Worm (Caenorhabditis elegans): ENCODE measurements around the gene vig-1.
A peak's percentile ranks its signal among the peaks of the same experiment; 100 is the strongest.

Gene vig-1

DNA sequence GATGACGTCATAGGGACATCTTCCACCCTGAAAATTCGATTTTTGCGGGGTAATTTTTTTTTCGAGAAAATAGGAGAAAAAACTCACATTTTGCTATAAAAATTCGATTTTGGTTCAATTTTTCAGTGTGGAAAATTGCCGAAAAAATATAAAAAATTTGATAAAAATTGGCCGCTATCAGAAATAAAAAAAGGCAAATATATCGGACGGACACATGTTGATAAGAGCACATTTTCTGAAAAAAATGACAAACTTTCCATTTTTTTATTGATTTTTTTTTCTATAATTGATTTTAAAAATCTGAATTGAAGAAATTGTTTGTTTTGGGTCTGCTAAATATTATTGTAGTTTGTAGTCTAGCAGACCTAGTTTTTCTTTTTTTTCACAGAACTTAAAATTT, 34.6 kb downstream of the vig-1 start, which contains the start of gene C13A10.1:
TSS of gene C13A10.1 (minus strand) at position 170 of the 400 bp plus-strand sequence.
- TF ChIP-seq dmd-6 (GFP tag; IDR thresholded peaks at IDR 0.05) (peak; percentile 19; the same call in 1 of the 2 replicates), ceh-20 (GFP tag; IDR thresholded peaks at IDR 0.05) (no peak), tra-1 (GFP tag; IDR thresholded peaks at IDR 0.05) (no peak), ceh-62 (tag; optimal IDR thresholded peaks at IDR 0.05) (no peak), hlh-11 (tag; optimal IDR thresholded peaks at IDR 0.05) (no peak), ces-1 (GFP tag; optimal IDR thresholded peaks at IDR 0.05) (no peak), saeg-2 (GFP tag; IDR thresholded peaks at IDR 0.05) (no peak), lin-13 (GFP tag; optimal IDR thresholded peaks at IDR 0.05) (no peak), ZK337.2 (GFP tag; IDR thresholded peaks at IDR 0.05) (no peak), hif-1 (tag; optimal IDR thresholded peaks at IDR 0.05) (no peak), ztf-7 (tag; optimal IDR thresholded peaks at IDR 0.05) (no peak), pqm-1 (tag; optimal IDR thresholded peaks at IDR 0.05) (peak; percentile 67), dpl-1 (GFP tag; optimal IDR thresholded peaks at IDR 0.05) (no peak), nhr-28 (tag; optimal IDR thresholded peaks at IDR 0.05) (peak; percentile 40), aha-1 (tag) (no peak)

DNA sequence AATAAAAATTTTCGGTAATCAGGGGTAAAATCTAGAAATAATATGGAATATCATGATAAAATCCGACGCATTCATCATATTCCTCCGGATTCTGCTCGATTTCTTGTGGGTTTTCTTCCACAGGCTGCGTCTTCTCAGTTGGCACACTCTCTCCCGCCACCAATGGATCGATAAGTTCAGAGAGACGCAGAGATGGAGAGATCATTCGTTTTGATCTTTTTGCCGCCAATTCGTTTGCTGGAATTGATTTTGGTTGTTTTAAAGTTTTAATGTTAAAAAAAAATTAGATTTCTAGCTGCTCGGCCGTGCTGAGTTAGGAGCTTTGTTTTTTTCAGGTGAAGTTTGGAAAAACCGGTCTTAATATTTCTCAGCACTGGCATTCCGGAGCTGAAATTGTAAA, 36.4 kb downstream of the vig-1 start:
- TF ChIP-seq hif-1 (tag; optimal IDR thresholded peaks at IDR 0.05) (no peak), set-16 (GFP tag; IDR thresholded peaks at IDR 0.05) (no peak), mep-1 (tag; optimal IDR thresholded peaks at IDR 0.05) (no peak), aly-2 (tag; optimal IDR thresholded peaks at IDR 0.05) (no peak), T20F7.1 (GFP tag; optimal IDR thresholded peaks at IDR 0.05) (no peak), mes-2 (tag; optimal IDR thresholded peaks at IDR 0.05; ENCODE audit: poor library complexity, severe bottlenecking) (no peak), lir-3 (tag; optimal IDR thresholded peaks at IDR 0.05) (no peak), nhr-10 (tag; optimal IDR thresholded peaks at IDR 0.05) (no peak), dmd-9 (GFP tag; IDR thresholded peaks at IDR 0.05) (no peak), saeg-2 (GFP tag; IDR thresholded peaks at IDR 0.05) (no peak), hmg-1.1 (GFP tag; IDR thresholded peaks at IDR 0.05) (no peak), Y48G9A.11 (GFP tag; IDR thresholded peaks at IDR 0.05) (no peak)

DNA sequence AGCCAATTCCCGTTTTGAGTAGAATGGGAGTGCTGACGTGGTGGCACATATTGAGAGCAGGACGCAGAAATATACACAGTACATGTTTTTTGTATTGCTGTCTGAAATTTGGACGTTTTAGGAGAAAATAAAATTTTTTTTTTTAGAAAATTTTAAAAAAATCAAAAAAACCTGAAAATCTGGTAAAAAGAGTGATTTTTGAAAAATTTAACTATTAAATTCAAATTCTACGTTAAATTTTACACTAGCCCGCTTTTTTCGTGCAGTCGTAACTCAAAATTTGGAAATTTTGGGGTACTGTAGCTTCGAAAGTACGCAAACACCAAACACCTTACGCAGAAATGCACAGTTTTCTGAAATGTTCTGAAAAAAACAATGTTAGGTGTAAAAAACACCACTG, 37.1 kb downstream of the vig-1 start, which contains the start of gene C13A10.2:
TSS of gene C13A10.2 (minus strand) at position 101 of the 400 bp plus-strand sequence.
- TF ChIP-seq lin-13 (GFP tag; optimal IDR thresholded peaks at IDR 0.05) (peak; percentile 70), aha-1 (tag) (peak; percentile 12), nhr-76 (tag; optimal IDR thresholded peaks at IDR 0.05) (no peak)

DNA sequence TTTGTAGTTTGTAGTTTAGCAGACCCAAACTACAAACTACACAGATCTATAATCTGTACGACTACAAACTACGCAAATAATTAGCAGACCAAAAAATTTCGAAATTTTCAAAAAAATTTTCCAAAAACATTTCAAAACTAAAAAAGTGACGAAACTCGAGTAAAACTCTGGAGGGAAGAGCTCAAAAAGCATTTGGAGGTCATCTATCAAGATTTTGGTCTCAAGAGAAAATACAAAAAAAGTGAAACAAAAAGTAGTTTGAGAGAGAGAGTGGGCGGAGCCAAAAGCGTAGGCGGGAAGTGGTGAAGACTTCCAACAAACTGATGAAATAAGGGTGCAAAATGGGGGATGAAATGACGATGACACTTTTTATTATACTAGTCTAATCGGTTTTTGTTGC, 39.4 kb downstream of the vig-1 start:
- TF ChIP-seq fos-1 (tag; optimal IDR thresholded peaks at IDR 0.05) (no peak), mdt-29 (GFP tag; IDR thresholded peaks at IDR 0.05) (no peak), fkh-10 (GFP tag; optimal IDR thresholded peaks at IDR 0.05) (no peak), daf-19 (GFP tag; conservative IDR thresholded peaks at IDR 0.05) (no peak), ZK337.2 (GFP tag; IDR thresholded peaks at IDR 0.05) (no peak), attf-4 (tag; optimal IDR thresholded peaks at IDR 0.05) (no peak), duxl-1 (tag; optimal IDR thresholded peaks at IDR 0.05; ENCODE audit: poor library complexity) (no peak), unc-62 (GFP tag; optimal IDR thresholded peaks at IDR 0.05 in 1 of 2) (peak in 1 of 2 experiments; percentile 85), unc-62 (tag; optimal IDR thresholded peaks at IDR 0.05) (no peak), egl-27 (tag; optimal IDR thresholded peaks at IDR 0.05) (no peak), aha-1 (tag) (peak; percentile 18), hmg-1.1 (GFP tag; IDR thresholded peaks at IDR 0.05) (0 out of 2 replicates have a peak, but pooled peaks have one; percentile 33), tra-1 (GFP tag; IDR thresholded peaks at IDR 0.05) (no peak)

DNA sequence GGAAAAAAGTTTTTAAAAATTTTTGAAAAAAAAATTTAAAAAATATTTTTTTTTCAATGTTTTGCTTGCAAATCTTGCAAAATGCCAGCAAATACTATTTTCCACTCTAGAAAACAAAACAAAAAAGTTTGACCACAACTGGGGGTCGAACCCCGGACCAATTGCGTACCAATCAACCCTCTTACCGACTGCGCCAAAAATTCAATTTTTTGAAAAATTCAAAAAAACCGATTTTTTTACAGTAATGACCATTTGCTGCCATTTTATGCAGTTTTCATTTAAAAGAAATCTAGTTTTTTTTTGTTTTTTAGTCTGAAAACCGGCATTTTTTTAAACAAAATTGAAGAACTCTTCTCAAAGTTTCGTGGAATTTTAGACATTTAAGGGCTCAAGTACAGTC, 41.6 kb downstream of the vig-1 start:
- TF ChIP-seq T20F7.1 (GFP tag; optimal IDR thresholded peaks at IDR 0.05), result no peak
- no peak for TF ChIP-seq fos-1 (tag; optimal IDR thresholded peaks at IDR 0.05)
- no peak for TF ChIP-seq ztf-11 (tag; optimal IDR thresholded peaks at IDR 0.05)
- no peak for TF ChIP-seq mxl-3 (GFP tag; optimal IDR thresholded peaks at IDR 0.05)

Measured in whole organism, L4 larva.